Fruit fly (Drosophila melanogaster) whole organism, wandering third instar larva: Measurements from ENCODE around the gene Targ1.

ENCODE experiments used
- CrebA ChIP-seq: fragments of 200-800 bp; sonication (Bioruptor generic); optimal IDR thresholded peaks from 2 replicates; lab custom pipeline; 2016; ENCODE audit warnings: missing biosample characterization, mild to moderate bottlenecking, missing genetic modification characterization, borderline replicate concordance
- Dfd ChIP-seq: fragments of >200 bp; optimal IDR thresholded peaks from 2 replicates; lab custom pipeline; 2017; ENCODE audit warnings: missing biosample characterization, missing genetic modification characterization
- Dif ChIP-seq: fragments of 200-275, 200-300 bp; sonication (Bioruptor generic); optimal IDR thresholded peaks from 2 replicates; lab custom pipeline; 2018; ENCODE audit warnings: missing biosample characterization, missing genetic modification characterization; ENCODE audit not compliant: partially characterized antibody
- Hnf4 ChIP-seq: fragments of 200-800 bp; sonication (Bioruptor generic); optimal IDR thresholded peaks from 2 replicates; lab custom pipeline; 2016; ENCODE audit warnings: missing biosample characterization, mild to moderate bottlenecking, missing genetic modification characterization
- Hr83 ChIP-seq: fragments of 200-300 bp; sonication (Bioruptor generic); optimal IDR thresholded peaks from 2 replicates; lab custom pipeline; 2016; ENCODE audit warnings: missing biosample characterization, mild to moderate bottlenecking, missing genetic modification characterization, moderate library complexity; ENCODE audit not compliant: poor library complexity, severe bottlenecking
- pan ChIP-seq: fragments of >200 bp; optimal IDR thresholded peaks from 2 replicates; lab custom pipeline; 2017
- rgr ChIP-seq: fragments of 200-800 bp; sonication (Bioruptor generic); optimal IDR thresholded peaks from 3 replicates; lab custom pipeline; 2016; ENCODE audit warnings: missing biosample characterization, mild to moderate bottlenecking, missing genetic modification characterization

DNA sequence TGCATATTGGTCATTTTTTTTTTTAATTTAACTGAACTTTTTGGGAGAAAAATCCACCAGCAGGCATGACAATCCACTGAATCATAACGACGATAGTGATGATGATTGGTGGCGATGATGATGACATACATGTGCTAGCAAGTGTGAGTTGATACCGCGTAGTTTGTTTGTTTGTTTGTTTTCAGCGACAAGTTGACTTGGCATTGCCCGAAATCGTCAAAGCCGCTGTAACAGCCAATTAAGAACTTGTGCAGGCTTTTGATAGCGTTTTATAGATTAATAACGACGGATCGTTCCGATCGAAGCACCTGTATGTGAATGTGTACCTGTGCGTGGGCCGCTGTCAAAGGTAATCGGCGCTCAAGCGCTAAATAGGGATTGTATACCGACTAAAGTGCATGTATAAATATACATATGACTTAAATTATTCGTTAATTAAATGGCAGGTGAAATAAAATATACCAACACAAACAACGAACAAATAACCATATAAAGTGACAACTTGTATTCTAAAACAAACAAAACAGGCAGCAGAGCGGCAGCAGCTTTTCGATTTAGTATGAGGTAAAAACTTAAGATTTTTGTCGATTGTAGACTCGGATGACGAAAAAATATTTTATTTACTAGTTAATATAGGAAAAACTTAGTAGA, 1.3 kb downstream of the Targ1 start:
- TF ChIP-seq rgr (GFP tag; lab: Kevin White, UChicago) = no peak
- TF ChIP-seq Hr83 (GFP tag; lab: Kevin White, UChicago) = no peak
- no peak for TF ChIP-seq Hnf4 (GFP tag; lab: Kevin White, UChicago)
- no peak for TF ChIP-seq CrebA
- TF ChIP-seq Dfd (GFP tag; lab: Kevin White, UChicago) = no peak
- TF ChIP-seq pan (lab: Kevin White, UChicago) = no peak
- TF ChIP-seq Dif (GFP tag; lab: Kevin White, UChicago) = no peak
